Worm (Caenorhabditis elegans): ENCODE measurements around the gene clec-174.

- TF ChIP-seq flt-1 (GFP tag; IDR thresholded peaks at IDR 0.05) (no peak), cog-1 (tag; optimal IDR thresholded peaks at IDR 0.05) (no peak), tab-1 (GFP tag; IDR thresholded peaks at IDR 0.05) (no peak), ztf-23 (GFP tag; IDR thresholded peaks at IDR 0.05) (no peak), T22C8.4 (GFP tag; IDR thresholded peaks at IDR 0.05) (no peak), ztf-29 (GFP tag; IDR thresholded peaks at IDR 0.05) (no peak), klf-2 (GFP tag; conservative IDR thresholded peaks at IDR 0.05) (no peak), med-1 (GFP tag; optimal IDR thresholded peaks at IDR 0.05; ENCODE audit: insufficient read depth) (no peak)
Measured at ce11 chrIV:3926117-3926516, 15.4 kb downstream of the clec-174 start, which contains the start of gene clec-68.
